In the genomic region with DNA sequence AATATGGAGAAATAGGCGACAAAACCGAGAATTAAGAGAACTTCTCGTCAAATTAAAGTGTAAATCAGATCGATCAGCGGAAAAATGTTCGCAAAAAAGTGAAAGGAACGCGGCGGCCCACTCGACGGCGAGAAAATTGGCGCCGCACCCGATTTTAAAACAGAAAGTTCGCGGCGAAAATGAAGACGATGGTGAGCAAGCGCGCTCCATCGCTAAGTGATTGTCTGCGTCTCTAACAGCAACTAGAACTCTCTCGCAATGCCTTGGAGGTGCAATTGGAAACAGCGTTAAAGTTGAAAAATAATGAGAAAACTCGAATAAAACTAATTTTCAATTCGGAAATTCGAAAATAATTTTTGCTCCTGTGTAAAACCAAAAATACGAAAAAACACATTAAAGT, we compare ENCODE assay signal across 4 worm cellular contexts.
TF ChIP-seq lines count a peak whose summit lies in the region.

No protein-coding gene starts in this region.

TF ChIP-seq in whole organism, L2 larva, 48 proteins besides CTCF, POLR2A, EP300 and RAD21 (continues in another document):
- TF ChIP-seq unc-62 (GFP tag; optimal IDR thresholded peaks at IDR 0.05; lab: Kevin White, UChicago) (no peak), peb-1 (tag; optimal IDR thresholded peaks at IDR 0.05; lab: Kevin White, UChicago) (no peak), lin-39 (tag; optimal IDR thresholded peaks at IDR 0.05; lab: Kevin White, UChicago) (no peak), ceh-82 (tag; optimal IDR thresholded peaks at IDR 0.05; lab: Kevin White, UChicago) (no peak), sem-4 (tag; optimal IDR thresholded peaks at IDR 0.05; lab: Kevin White, UChicago) (peak; percentile 21), sma-3 (GFP tag; optimal IDR thresholded peaks at IDR 0.05; lab: Kevin White, UChicago) (no peak), C34F6.9 (tag; optimal IDR thresholded peaks at IDR 0.05; lab: Kevin White, UChicago) (peak; percentile 53), nhr-10 (tag; optimal IDR thresholded peaks at IDR 0.05; lab: Kevin White, UChicago) (no peak), ztf-11 (tag; optimal IDR thresholded peaks at IDR 0.05; lab: Kevin White, UChicago) (no peak), ceh-16 (tag; optimal IDR thresholded peaks at IDR 0.05; lab: Kevin White, UChicago) (no peak), elt-1 (tag; optimal IDR thresholded peaks at IDR 0.05; lab: Kevin White, UChicago) (no peak), mbf-1 (tag; optimal IDR thresholded peaks at IDR 0.05; lab: Kevin White, UChicago) (no peak), nhr-23 (tag; optimal IDR thresholded peaks at IDR 0.05; lab: Kevin White, UChicago) (no peak), lsy-2 (tag; optimal IDR thresholded peaks at IDR 0.05; lab: Kevin White, UChicago) (peak; percentile 47 to 77), sma-9 (GFP tag; optimal IDR thresholded peaks at IDR 0.05; lab: Kevin White, UChicago) (peak; percentile 50), sma-9 (tag; optimal IDR thresholded peaks at IDR 0.05; lab: Kevin White, UChicago) (no peak), fos-1 (tag; optimal IDR thresholded peaks at IDR 0.05; lab: Kevin White, UChicago) (peak; percentile 5), ZK546.5 (tag; optimal IDR thresholded peaks at IDR 0.05; lab: Kevin White, UChicago) (no peak), Y55F3AM.14 (GFP tag; optimal IDR thresholded peaks at IDR 0.05; lab: Kevin White, UChicago) (no peak), egl-27 (tag; optimal IDR thresholded peaks at IDR 0.05; lab: Kevin White, UChicago) (no peak), nhr-129 (tag; optimal IDR thresholded peaks at IDR 0.05; lab: Kevin White, UChicago) (peak; percentile 53), dmd-4 (tag; optimal IDR thresholded peaks at IDR 0.05; lab: Kevin White, UChicago) (no peak), aly-2 (tag; optimal IDR thresholded peaks at IDR 0.05; lab: Kevin White, UChicago) (no peak)

TF ChIP-seq in whole organism, L4 larva, 104 proteins besides CTCF, POLR2A, EP300 and RAD21 (continues in another document):
- TF ChIP-seq madf-5 (GFP tag; IDR thresholded peaks at IDR 0.05; lab: Robert Waterston, UW) (no peak), fos-1 (tag; optimal IDR thresholded peaks at IDR 0.05; lab: Kevin White, UChicago) (no peak), lin-38 (GFP tag; IDR thresholded peaks at IDR 0.05; lab: Robert Waterston, UW) (peak; percentile 95), nhr-28 (tag; optimal IDR thresholded peaks at IDR 0.05; lab: Kevin White, UChicago) (peak; percentile 24), nhr-77 (tag; optimal IDR thresholded peaks at IDR 0.05; lab: Kevin White, UChicago) (no peak), lin-15B (tag; optimal IDR thresholded peaks at IDR 0.05; lab: Kevin White, UChicago) (no peak), sdz-12 (GFP tag; optimal IDR thresholded peaks at IDR 0.05; lab: Kevin White, UChicago) (no peak), nhr-42 (GFP tag; IDR thresholded peaks at IDR 0.05; lab: Robert Waterston, UW) (no peak), daf-12 (tag; optimal IDR thresholded peaks at IDR 0.05; lab: Kevin White, UChicago) (no peak), nhr-41 (GFP tag; IDR thresholded peaks at IDR 0.05; lab: Robert Waterston, UW) (no peak), hif-1 (tag; optimal IDR thresholded peaks at IDR 0.05; lab: Kevin White, UChicago) (peak in 1 of 2 experiments; percentile 38), nhr-25 (tag; optimal IDR thresholded peaks at IDR 0.05; lab: Kevin White, UChicago; ENCODE audit: borderline replicate concordance, insufficient read depth) (peak; percentile 50), fkh-10 (GFP tag; optimal IDR thresholded peaks at IDR 0.05; lab: Kevin White, UChicago) (no peak), nhr-111 (GFP tag; optimal IDR thresholded peaks at IDR 0.05; lab: Kevin White, UChicago) (no peak), F26F4.8 (GFP tag; conservative IDR thresholded peaks at IDR 0.05; lab: Robert Waterston, UW) (no peak), jun-1 (tag; optimal IDR thresholded peaks at IDR 0.05; lab: Kevin White, UChicago) (no peak), spr-1 (tag; optimal IDR thresholded peaks at IDR 0.05; lab: Kevin White, UChicago) (no peak), vab-7 (GFP tag; IDR thresholded peaks at IDR 0.05; lab: Robert Waterston, UW) (no peak; the same call in 1 of the 2 replicates), nhr-102 (tag; optimal IDR thresholded peaks at IDR 0.05; lab: Kevin White, UChicago) (no peak), Y5F2A.4 (GFP tag; optimal IDR thresholded peaks at IDR 0.05; lab: Kevin White, UChicago) (no peak), spr-3 (GFP tag; optimal IDR thresholded peaks at IDR 0.05; lab: Kevin White, UChicago) (no peak), snpc-4 (tag; optimal IDR thresholded peaks at IDR 0.05; lab: Kevin White, UChicago) (no peak), ztf-11 (tag; optimal IDR thresholded peaks at IDR 0.05; lab: Kevin White, UChicago) (no peak)

TF ChIP-seq in whole organism, late embryonic, 69 proteins besides CTCF, POLR2A, EP300 and RAD21:
- no peak for TF ChIP-seq ttx-3 (tag; optimal IDR thresholded peaks at IDR 0.05; lab: Kevin White, UChicago)
- no peak for TF ChIP-seq npax-4 (tag; optimal IDR thresholded peaks at IDR 0.05; lab: Kevin White, UChicago)
- no peak for TF ChIP-seq ceh-19 (GFP tag; optimal IDR thresholded peaks at IDR 0.05; lab: Kevin White, UChicago)
- no peak for TF ChIP-seq pax-1 (tag; optimal IDR thresholded peaks at IDR 0.05; lab: Kevin White, UChicago)
- no peak for TF ChIP-seq ceh-34 (tag; optimal IDR thresholded peaks at IDR 0.05; lab: Kevin White, UChicago)
- no peak for TF ChIP-seq gmeb-2 (tag; optimal IDR thresholded peaks at IDR 0.05; lab: Kevin White, UChicago)
- no peak for TF ChIP-seq ets-4 (tag; optimal IDR thresholded peaks at IDR 0.05; lab: Kevin White, UChicago)
- no peak for TF ChIP-seq ceh-6 (GFP tag; optimal IDR thresholded peaks at IDR 0.05; lab: Kevin White, UChicago)
- no peak for TF ChIP-seq unc-86 (tag; optimal IDR thresholded peaks at IDR 0.05; lab: Kevin White, UChicago)
- no peak for TF ChIP-seq K02D7.2 (tag; optimal IDR thresholded peaks at IDR 0.05; lab: Kevin White, UChicago)
- peak; percentile 13 for TF ChIP-seq tbx-2 (tag; optimal IDR thresholded peaks at IDR 0.05; lab: Kevin White, UChicago)
- TF ChIP-seq fkh-6 (tag; optimal IDR thresholded peaks at IDR 0.05; lab: Kevin White, UChicago): no peak
- TF ChIP-seq nfya-1 (tag; optimal IDR thresholded peaks at IDR 0.05; lab: Kevin White, UChicago): peak; percentile 26
- no peak for TF ChIP-seq nhr-11 (tag; optimal IDR thresholded peaks at IDR 0.05; lab: Kevin White, UChicago)
- TF ChIP-seq Y22D7AL.16 (tag; optimal IDR thresholded peaks at IDR 0.05; lab: Kevin White, UChicago): no peak
- TF ChIP-seq lim-6 (tag; optimal IDR thresholded peaks at IDR 0.05; lab: Kevin White, UChicago): no peak
- TF ChIP-seq ceh-24 (tag; optimal IDR thresholded peaks at IDR 0.05; lab: Kevin White, UChicago): no peak
- no peak for TF ChIP-seq unc-55 (GFP tag; optimal IDR thresholded peaks at IDR 0.05; lab: Kevin White, UChicago)
- TF ChIP-seq ceh-22 (tag; optimal IDR thresholded peaks at IDR 0.05; lab: Kevin White, UChicago): no peak
- peak; percentile 20 for TF ChIP-seq ceh-31 (tag; optimal IDR thresholded peaks at IDR 0.05; lab: Kevin White, UChicago)
- no peak for TF ChIP-seq pqm-1 (tag; optimal IDR thresholded peaks at IDR 0.05; lab: Kevin White, UChicago)
- no peak for TF ChIP-seq eyg-1 (tag; optimal IDR thresholded peaks at IDR 0.05; lab: Kevin White, UChicago)
- TF ChIP-seq fax-1 (tag; optimal IDR thresholded peaks at IDR 0.05; lab: Kevin White, UChicago): no peak
- TF ChIP-seq ref-2 (tag; optimal IDR thresholded peaks at IDR 0.05; lab: Kevin White, UChicago): no peak
- TF ChIP-seq unc-42 (tag; optimal IDR thresholded peaks at IDR 0.05; lab: Kevin White, UChicago): peak; percentile 21
- TF ChIP-seq ama-1 (optimal IDR thresholded peaks at IDR 0.05; lab: Kevin White, UChicago): no peak

TF ChIP-seq in whole organism, mixed stage, embryonic, 35 proteins besides CTCF, POLR2A, EP300 and RAD21:
- TF ChIP-seq nhr-76 (tag; optimal IDR thresholded peaks at IDR 0.05; lab: Kevin White, UChicago) (no peak), pha-4 (tag; optimal IDR thresholded peaks at IDR 0.05; lab: Kevin White, UChicago) (peak; percentile 33), unc-62 (GFP tag; optimal IDR thresholded peaks at IDR 0.05; lab: Kevin White, UChicago) (no peak), mab-5 (tag; optimal IDR thresholded peaks at IDR 0.05; lab: Kevin White, UChicago) (no peak), mls-2 (tag; optimal IDR thresholded peaks at IDR 0.05; lab: Kevin White, UChicago) (no peak), nhr-237 (tag; optimal IDR thresholded peaks at IDR 0.05; lab: Kevin White, UChicago) (peak; percentile 43), lsy-2 (tag; optimal IDR thresholded peaks at IDR 0.05; lab: Kevin White, UChicago) (peak; percentile 18), nhr-28 (tag; optimal IDR thresholded peaks at IDR 0.05; lab: Kevin White, UChicago) (no peak), ces-1 (GFP tag; optimal IDR thresholded peaks at IDR 0.05; lab: Kevin White, UChicago) (peak; percentile 61), lin-13 (tag; optimal IDR thresholded peaks at IDR 0.05; lab: Kevin White, UChicago) (peak; percentile 67), blmp-1 (tag; optimal IDR thresholded peaks at IDR 0.05; lab: Kevin White, UChicago) (peak; percentile 23), unc-39 (tag; optimal IDR thresholded peaks at IDR 0.05; lab: Kevin White, UChicago) (no peak), lin-32 (GFP tag; optimal IDR thresholded peaks at IDR 0.05; lab: Kevin White, UChicago) (no peak)
